Worm (Caenorhabditis elegans): ENCODE data around the gene nrde-3.

- TF ChIP-seq unc-120 (tag; optimal IDR thresholded peaks at IDR 0.05; ENCODE audit: poor library complexity, severe bottlenecking): no peak
- TF ChIP-seq nhr-237 (tag; optimal IDR thresholded peaks at IDR 0.05): no peak
- TF ChIP-seq snpc-4 (tag; optimal IDR thresholded peaks at IDR 0.05): no peak
- no peak for TF ChIP-seq nhr-12 (tag; optimal IDR thresholded peaks at IDR 0.05)
- TF ChIP-seq unc-39 (tag; optimal IDR thresholded peaks at IDR 0.05): no peak
- TF ChIP-seq flh-1 (GFP tag; optimal IDR thresholded peaks at IDR 0.05): no peak
- no peak for TF ChIP-seq unc-62 (GFP tag; optimal IDR thresholded peaks at IDR 0.05)
- no peak for TF ChIP-seq nhr-2 (tag; optimal IDR thresholded peaks at IDR 0.05)
- TF ChIP-seq bed-3 (GFP tag; optimal IDR thresholded peaks at IDR 0.05): no peak
These were observed 50.0 kb downstream of the nrde-3 start for ce11 chrX:421785-422657.

Data from whole organism, mixed stage, embryonic.